Worm (Caenorhabditis elegans) whole organism, L4 larva: ENCODE results near the gene C27F2.4.

Experiments
- D1046.2 ChIP-seq: fragments of 200-800 bp; sonication (Bioruptor generic); IDR thresholded peaks from 2 replicates; pipeline ENCODE4 v1.3.6; 2022; ENCODE audit warnings: missing genetic modification characterization, missing compliant biosample characterization
- Y48G9A.11 ChIP-seq: fragments of 200-800 bp; sonication (Bioruptor generic); IDR thresholded peaks from 2 replicates; pipeline ENCODE4 v1.3.6; 2022; ENCODE audit warnings: missing genetic modification reagents, missing genetic modification characterization, missing compliant biosample characterization
- Y5F2A.4 ChIP-seq: fragments of 200-800 bp; sonication (Bioruptor generic); optimal IDR thresholded peaks from 2 replicates; lab custom pipeline; 2018; ENCODE audit warnings: mild to moderate bottlenecking, missing genetic modification characterization, missing compliant biosample characterization
- aha-1 ChIP-seq: fragments of 150-350 bp; peaks from one replicate; lab custom pipeline; 2014; ENCODE audit warnings: missing biosample characterization, missing genetic modification characterization
- ceh-32 ChIP-seq: sonication (generic microtip); optimal IDR thresholded peaks from 2 replicates; lab custom pipeline; 2016; ENCODE audit warnings: mild to moderate bottlenecking, missing genetic modification characterization, missing compliant biosample characterization; ENCODE audit not compliant: poor library complexity
- ceh-82 ChIP-seq: sonication (generic microtip); optimal IDR thresholded peaks from 2 replicates; lab custom pipeline; 2017; ENCODE audit warnings: missing biosample characterization, missing genetic modification characterization
- ces-1 ChIP-seq: fragments of 150-350 bp; sonication (generic microtip); optimal IDR thresholded peaks from 4 replicates; lab custom pipeline; 2014; ENCODE audit warnings: missing biosample characterization, missing genetic modification reagents, missing genetic modification characterization
- daf-12 ChIP-seq: fragments of 150-350 bp; optimal IDR thresholded peaks from 2 replicates; lab custom pipeline; 2014; ENCODE audit warnings: missing biosample characterization, missing genetic modification reagents, missing genetic modification characterization
- daf-16 ChIP-seq, 3 experiments: sonication (generic microtip); optimal IDR thresholded peaks; 2 replicates each; lab custom pipeline; 2016 to 2017; ENCODE audit warnings: missing genetic modification characterization in 3 of 3, missing genetic modification reagents in 3 of 3, mild to moderate bottlenecking in 2 of 3, missing compliant biosample characterization in 2 of 3, missing biosample characterization in 1 of 3, moderate library complexity in 1 of 3
- daf-19 ChIP-seq: fragments of 200-800 bp; sonication (Bioruptor generic); conservative IDR thresholded peaks from 2 replicates; pipeline ENCODE4 v1.3.6; 2022; ENCODE audit warnings: missing genetic modification characterization, missing compliant biosample characterization
- daf-8 ChIP-seq: fragments of 200-800 bp; sonication (Bioruptor generic); IDR thresholded peaks from 2 replicates; pipeline ENCODE4 v1.3.6; 2022; ENCODE audit warnings: missing genetic modification characterization, missing compliant biosample characterization
- dmd-8 ChIP-seq: fragments of 200-800 bp; sonication (Bioruptor generic); IDR thresholded peaks from 2 replicates; pipeline ENCODE4 v1.3.6; 2022; ENCODE audit warnings: missing genetic modification characterization, missing compliant biosample characterization
- dmd-9 ChIP-seq: fragments of 200-800 bp; sonication (Bioruptor generic); IDR thresholded peaks from 2 replicates; pipeline ENCODE4 v1.3.6; 2022; ENCODE audit warnings: missing genetic modification reagents, missing genetic modification characterization, missing compliant biosample characterization
- dpl-1 ChIP-seq: fragments of 150-350 bp; optimal IDR thresholded peaks from 2 replicates; lab custom pipeline; 2014; ENCODE audit warnings: missing biosample characterization, missing genetic modification reagents, missing genetic modification characterization
- dve-1 ChIP-seq: sonication (generic microtip); optimal IDR thresholded peaks from 2 replicates; lab custom pipeline; 2017; ENCODE audit warnings: antibody characterized with exemption, mild to moderate bottlenecking, missing genetic modification characterization, missing compliant biosample characterization; ENCODE audit not compliant: insufficient read depth
- egl-27 ChIP-seq: sonication (generic microtip); optimal IDR thresholded peaks from 3 replicates; lab custom pipeline; 2017; ENCODE audit warnings: missing biosample characterization, missing genetic modification reagents, missing genetic modification characterization
- egl-43 ChIP-seq: fragments of 200-800 bp; sonication (Bioruptor generic); IDR thresholded peaks from 2 replicates; pipeline ENCODE4 v1.3.6; 2022; ENCODE audit warnings: missing genetic modification reagents, missing genetic modification characterization, missing compliant biosample characterization
- hif-1 ChIP-seq, 2 experiments: sonication (generic microtip); optimal IDR thresholded peaks; 2 replicates each; lab custom pipeline; 2016 to 2017; ENCODE audit warnings: missing compliant biosample characterization in 2 of 2, missing genetic modification characterization in 2 of 2, missing genetic modification reagents in 2 of 2, missing genotype in 2 of 2, mild to moderate bottlenecking in 1 of 2
- lin-1 ChIP-seq: fragments of 200-800 bp; sonication (Bioruptor generic); IDR thresholded peaks from 2 replicates; pipeline ENCODE4 v1.3.6; 2022; ENCODE audit warnings: missing genetic modification reagents, missing genetic modification characterization, missing compliant biosample characterization
- lin-13 ChIP-seq: fragments of 150-350 bp; optimal IDR thresholded peaks from 2 replicates; lab custom pipeline; 2014; ENCODE audit warnings: missing biosample characterization, missing genetic modification reagents, missing genetic modification characterization
- lin-15B ChIP-seq: fragments of 150-350 bp; sonication (generic microtip); optimal IDR thresholded peaks from 3 replicates; lab custom pipeline; 2014; ENCODE audit warnings: missing biosample characterization, missing genetic modification characterization
- lir-3 ChIP-seq: sonication (generic microtip); optimal IDR thresholded peaks from 2 replicates; lab custom pipeline; 2016; ENCODE audit warnings: mild to moderate bottlenecking, missing genetic modification characterization, missing compliant biosample characterization
- madf-9 ChIP-seq: fragments of 200-800 bp; sonication (Bioruptor generic); conservative IDR thresholded peaks from 2 replicates; pipeline ENCODE4 v1.3.6; 2022; ENCODE audit warnings: missing genetic modification reagents, missing genetic modification characterization, missing compliant biosample characterization
- mdl-1 ChIP-seq, 2 experiments: fragments of 150-350 bp in 1 of 2; sonication (generic microtip) in 1 of 2; optimal IDR thresholded peaks; 2 replicates each; lab custom pipeline; 2014 to 2017; ENCODE audit warnings: missing biosample characterization in 2 of 2, missing genetic modification characterization in 2 of 2
- mep-1 ChIP-seq: fragments of 150-350 bp; sonication (generic microtip); optimal IDR thresholded peaks from 3 replicates; lab custom pipeline; 2014; ENCODE audit warnings: missing biosample characterization, missing genetic modification characterization
- mes-2 ChIP-seq: sonication (generic microtip); optimal IDR thresholded peaks from 2 replicates; lab custom pipeline; 2016; ENCODE audit warnings: missing genotype, mild to moderate bottlenecking, missing genetic modification characterization, missing compliant biosample characterization; ENCODE audit not compliant: poor library complexity, severe bottlenecking
- mxl-3 ChIP-seq: fragments of 200-800 bp; sonication (Bioruptor generic); optimal IDR thresholded peaks from 2 replicates; lab custom pipeline; 2018; ENCODE audit warnings: mild to moderate bottlenecking, missing genetic modification characterization, missing compliant biosample characterization
- nhr-11 ChIP-seq: fragments of 150-350 bp; optimal IDR thresholded peaks from 2 replicates; lab custom pipeline; 2014; ENCODE audit warnings: missing biosample characterization, missing genetic modification characterization
- nhr-25 ChIP-seq: sonication (generic microtip); optimal IDR thresholded peaks from 2 replicates; lab custom pipeline; 2017; ENCODE audit warnings: missing genetic modification characterization, mild to moderate bottlenecking, missing compliant biosample characterization, antibody characterized with exemption, moderate library complexity, borderline replicate concordance; ENCODE audit not compliant: insufficient read depth
- nhr-42 ChIP-seq: fragments of 200-800 bp; sonication (Bioruptor generic); IDR thresholded peaks from 2 replicates; pipeline ENCODE4 v1.3.6; 2022; ENCODE audit warnings: missing genetic modification characterization, missing compliant biosample characterization
- snpc-4 ChIP-seq: fragments of 150-350 bp; optimal IDR thresholded peaks from 2 replicates; lab custom pipeline; 2014; ENCODE audit warnings: missing biosample characterization, missing genetic modification characterization
- spr-1 ChIP-seq: sonication (generic microtip); optimal IDR thresholded peaks from 2 replicates; lab custom pipeline; 2016; ENCODE audit warnings: mild to moderate bottlenecking, missing genetic modification characterization, missing compliant biosample characterization
- spr-3 ChIP-seq: fragments of 200-800 bp; sonication (Bioruptor generic); optimal IDR thresholded peaks from 2 replicates; lab custom pipeline; 2018; ENCODE audit warnings: mild to moderate bottlenecking, missing genetic modification characterization, missing compliant biosample characterization
- tra-1 ChIP-seq: fragments of 200-800 bp; sonication (Bioruptor generic); IDR thresholded peaks from 2 replicates; pipeline ENCODE4 v1.3.6; 2022; ENCODE audit warnings: missing genetic modification reagents, missing genetic modification characterization, missing compliant biosample characterization
- unc-130 ChIP-seq: sonication (generic microtip); optimal IDR thresholded peaks from 2 replicates; lab custom pipeline; 2016; ENCODE audit warnings: missing genetic modification reagents, missing genetic modification characterization, missing compliant biosample characterization
- unc-39 ChIP-seq: sonication (generic microtip); optimal IDR thresholded peaks from 2 replicates; lab custom pipeline; 2017; ENCODE audit warnings: missing biosample characterization, missing genetic modification characterization
- unc-62 ChIP-seq, 3 experiments: fragments of 150-350 bp in 1 of 3; sonication (generic microtip); optimal IDR thresholded peaks in 2 of 3; peaks in 1 of 3; 1 replicate in 1 of 3; 2 replicates in 2 of 3; lab custom pipeline; 2014 to 2017; ENCODE audit warnings: missing biosample characterization in 3 of 3, missing genetic modification characterization in 3 of 3, missing genetic modification reagents in 3 of 3, missing genotype in 1 of 3
- vab-7 ChIP-seq: fragments of 200-800 bp; sonication (Bioruptor generic); IDR thresholded peaks from 2 replicates; pipeline ENCODE4 v1.3.6; 2022; ENCODE audit warnings: missing genetic modification reagents, missing genetic modification characterization, missing compliant biosample characterization
- zfp-2 ChIP-seq: sonication (generic microtip); optimal IDR thresholded peaks from 2 replicates; lab custom pipeline; 2016; ENCODE audit warnings: mild to moderate bottlenecking, missing genetic modification characterization, missing compliant biosample characterization
- zip-2 ChIP-seq: fragments of 150-350 bp; optimal IDR thresholded peaks from 2 replicates; lab custom pipeline; 2014; ENCODE audit warnings: missing biosample characterization, missing genetic modification characterization
- ztf-11 ChIP-seq: fragments of 150-350 bp; optimal IDR thresholded peaks from 2 replicates; lab custom pipeline; 2014; ENCODE audit warnings: missing biosample characterization, missing genetic modification characterization
- ztf-7 ChIP-seq: fragments of 150-350 bp; optimal IDR thresholded peaks from 2 replicates; lab custom pipeline; 2014; ENCODE audit warnings: missing biosample characterization, missing genetic modification characterization

C27F2.4 gene

ce11 chrIII:4917960-4918712 lies 42.0 kb downstream of the C27F2.4 start, which contains the start of gene rpb-8 (continued):
- TF ChIP-seq spr-1: no peak
- no peak for TF ChIP-seq madf-9 (GFP tag; lab: Robert Waterston, UW)
- TF ChIP-seq zip-2 (tag; lab: Kevin White, UChicago): no peak
- no peak for TF ChIP-seq daf-12 (tag; lab: Kevin White, UChicago)
- no peak for TF ChIP-seq lir-3 (tag; lab: Kevin White, UChicago)
- no peak for TF ChIP-seq dmd-8 (GFP tag; lab: Robert Waterston, UW)
- no peak for TF ChIP-seq snpc-4 (tag; lab: Kevin White, UChicago)
- no peak for TF ChIP-seq D1046.2
- no peak for TF ChIP-seq mdl-1 (tag; optimal IDR thresholded peaks at IDR 0.05; lab: Kevin White, UChicago)
- TF ChIP-seq ces-1 (GFP tag; lab: Kevin White, UChicago): no peak
- no peak for TF ChIP-seq zfp-2
- no peak for TF ChIP-seq lin-1
- no peak for TF ChIP-seq daf-19
- TF ChIP-seq nhr-25 (tag; lab: Kevin White, UChicago): no peak
- no peak for TF ChIP-seq aha-1 (tag; lab: Kevin White, UChicago)
- TF ChIP-seq vab-7: no peak

ce11 chrIII:4917077-4917476 lies 43.0 kb downstream of the C27F2.4 start, which contains the start of gene rars-1:
rars-1 (minus strand) TSS chrIII:4917177.
- TF ChIP-seq unc-62 (GFP tag; optimal IDR thresholded peaks at IDR 0.05 in 1 of 2; lab: Kevin White, UChicago): peak in 1 of 2 experiments; percentile 57
- no peak for TF ChIP-seq unc-62 (tag; optimal IDR thresholded peaks at IDR 0.05; lab: Kevin White, UChicago)
- TF ChIP-seq daf-19: no peak

- peak; percentile 93 for TF ChIP-seq aha-1 (tag; lab: Kevin White, UChicago)
- TF ChIP-seq dpl-1 (GFP tag; lab: Kevin White, UChicago): no peak
Observed at ce11 chrIII:4913736-4914135, 46.4 kb downstream of the C27F2.4 start.

- TF ChIP-seq vab-7 (no peak), egl-43 (GFP tag; lab: Robert Waterston, UW) (no peak), daf-16 (GFP tag; optimal IDR thresholded peaks at IDR 0.05; lab: Kevin White, UChicago) (no peak), daf-16 (tag; optimal IDR thresholded peaks at IDR 0.05; lab: Kevin White, UChicago) (peak; percentile 33), daf-12 (tag; lab: Kevin White, UChicago) (no peak), unc-39 (tag; lab: Kevin White, UChicago) (no peak), ceh-82 (tag; lab: Kevin White, UChicago) (no peak), D1046.2 (no peak), mes-2 (tag; lab: Kevin White, UChicago) (peak; percentile 97), Y5F2A.4 (GFP tag; lab: Kevin White, UChicago) (no peak), lin-15B (tag; lab: Kevin White, UChicago) (no peak), mxl-3 (no peak), zip-2 (tag; lab: Kevin White, UChicago) (no peak), daf-8 (GFP tag; lab: Robert Waterston, UW) (no peak), nhr-25 (tag; lab: Kevin White, UChicago) (no peak), ceh-32 (no peak), nhr-42 (no peak), dmd-9 (0 out of 2 replicates have a peak, but pooled peaks have one; percentile 37), spr-3 (GFP tag; lab: Kevin White, UChicago) (no peak), lin-13 (GFP tag; lab: Kevin White, UChicago) (no peak), daf-19 (no peak), hif-1 (tag; optimal IDR thresholded peaks at IDR 0.05; lab: Kevin White, UChicago) (peak in 1 of 2 experiments; percentile 70), ztf-11 (tag; lab: Kevin White, UChicago) (no peak), ztf-7 (tag; lab: Kevin White, UChicago) (no peak), egl-27 (no peak), nhr-11 (tag; lab: Kevin White, UChicago) (no peak), tra-1 (GFP tag; lab: Robert Waterston, UW) (no peak), dve-1 (tag; lab: Kevin White, UChicago) (peak; percentile 44), unc-130 (peak; percentile 86), Y48G9A.11 (GFP tag; lab: Robert Waterston, UW) (0 out of 2 replicates have a peak, but pooled peaks have one; percentile 15), lin-1 (no peak), mep-1 (tag; lab: Kevin White, UChicago) (peak; percentile 38)
Observed at ce11 chrIII:4912317-4912716, 47.8 kb downstream of the C27F2.4 start, which contains the start of the genes F26F4.9 and cee-1. F26F4.9 (minus strand) TSS chrIII:4912521. cee-1 (plus strand) TSS chrIII:4912699.
